Worm (Caenorhabditis elegans) whole organism, dauer: ENCODE data around the gene moc-2.

Source experiments
- unc-62 ChIP-seq: sonication (generic microtip); optimal IDR thresholded peaks from 2 replicates; lab custom pipeline; 2017; ENCODE audit warnings: missing biosample characterization, missing genetic modification reagents, missing genetic modification characterization

The moc-2 gene

DNA sequence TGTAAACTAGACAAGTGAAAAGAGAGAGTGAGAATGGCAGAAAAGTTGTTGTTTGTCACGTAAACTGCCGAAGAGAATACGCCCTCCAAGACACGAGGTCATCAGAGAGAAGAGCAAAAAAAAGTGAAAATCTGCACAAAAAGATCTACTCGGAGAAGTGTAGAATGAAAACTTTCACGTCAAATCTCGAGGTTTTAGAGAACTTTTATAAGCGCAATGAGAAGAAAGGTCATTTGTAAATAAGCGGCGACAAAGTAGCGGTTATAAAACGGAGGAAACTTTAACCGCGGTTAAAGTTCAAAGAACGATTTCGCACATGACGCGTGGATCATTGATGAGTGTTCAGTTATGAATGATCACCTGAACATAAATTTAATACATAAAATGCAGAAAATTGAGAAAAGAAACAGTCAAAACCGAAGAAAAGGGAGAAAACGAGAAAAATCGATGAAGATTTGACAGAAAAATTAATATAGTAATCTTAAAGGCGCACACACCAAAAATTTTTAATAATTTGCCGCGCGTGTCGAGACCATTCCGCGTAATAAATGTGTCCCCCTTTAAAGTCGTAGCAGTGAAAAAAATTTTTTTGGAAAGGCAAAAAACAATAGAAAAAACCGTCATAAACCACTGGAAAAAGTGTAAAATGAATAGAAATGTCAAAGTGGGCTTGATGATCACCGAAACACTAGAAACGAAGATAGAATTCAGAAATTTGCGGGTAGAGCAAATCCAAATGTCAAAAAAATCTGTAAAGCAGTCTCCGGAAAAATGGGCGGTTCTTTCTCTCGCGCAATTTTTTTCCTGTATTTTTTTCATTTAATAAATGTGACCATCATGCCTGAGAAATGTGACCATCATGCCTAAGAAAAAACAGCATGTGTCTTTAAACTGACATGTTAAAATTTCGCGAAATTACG, 13.6 kb upstream of the moc-2 start:
- TF ChIP-seq unc-62 (GFP tag; lab: Kevin White, UChicago), result no peak

DNA sequence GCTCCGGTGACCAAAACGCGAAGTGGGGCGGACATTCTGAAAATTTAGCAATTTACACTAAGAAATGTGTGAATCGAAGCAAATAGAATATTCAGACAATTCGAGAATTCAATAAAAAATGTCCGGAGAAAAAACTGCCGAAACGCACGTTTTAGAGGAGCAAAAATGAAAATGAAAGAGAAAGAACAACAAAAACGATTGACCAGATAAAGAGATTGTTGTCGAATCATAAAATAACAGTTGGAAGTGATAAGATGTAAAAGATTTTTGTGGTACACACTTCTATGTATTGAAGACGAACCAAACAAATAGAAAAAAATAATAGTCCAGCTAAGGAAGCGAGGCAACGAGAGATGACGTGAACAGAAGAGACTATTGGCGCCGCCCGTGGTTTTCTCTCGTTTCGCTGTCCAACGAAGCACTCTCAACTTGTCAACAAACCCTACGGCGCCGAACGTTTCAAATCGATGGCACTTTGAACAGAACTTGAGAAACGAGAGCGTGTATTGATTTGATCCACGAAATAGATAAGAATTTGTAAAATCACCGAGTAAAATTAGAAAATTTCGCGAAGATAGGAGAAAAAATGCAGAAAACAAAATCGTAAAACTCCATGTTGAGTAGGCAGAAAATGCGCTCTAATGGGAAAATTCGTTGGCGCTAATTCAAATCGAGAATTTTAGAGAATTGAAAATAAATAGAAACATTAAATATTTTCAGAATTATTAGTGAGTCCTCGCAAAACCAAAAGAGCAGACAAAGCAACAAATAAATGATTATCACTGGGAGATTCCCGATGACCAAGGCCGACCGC, 12.7 kb upstream of the moc-2 start, which contains the start of gene mdh-1:
Gene mdh-1 (minus strand): TSS at position 36 of the 814 bp plus-strand sequence.
- TF ChIP-seq unc-62 (GFP tag; lab: Kevin White, UChicago), result no peak

DNA sequence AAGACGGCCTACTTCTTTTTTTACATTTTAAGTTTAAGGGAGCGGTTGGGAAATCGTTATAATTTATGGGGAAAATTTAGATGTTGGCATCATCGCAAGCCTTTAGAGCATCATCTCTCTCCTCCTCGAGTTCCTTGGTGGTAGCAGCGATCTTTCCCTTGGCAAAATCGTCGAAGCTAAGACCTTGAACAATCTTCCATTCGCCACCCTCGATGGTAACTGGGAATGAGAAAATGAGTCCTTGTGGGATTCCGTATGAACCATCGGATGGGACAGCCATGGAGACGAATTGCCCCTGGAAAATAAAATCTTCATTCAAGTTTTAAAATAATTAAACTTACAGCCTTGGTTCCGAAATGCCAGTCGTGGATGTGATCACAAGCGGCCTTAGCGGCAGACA, 11.4 kb upstream of the moc-2 start:
- TF ChIP-seq unc-62 (GFP tag; lab: Kevin White, UChicago), result no peak

DNA sequence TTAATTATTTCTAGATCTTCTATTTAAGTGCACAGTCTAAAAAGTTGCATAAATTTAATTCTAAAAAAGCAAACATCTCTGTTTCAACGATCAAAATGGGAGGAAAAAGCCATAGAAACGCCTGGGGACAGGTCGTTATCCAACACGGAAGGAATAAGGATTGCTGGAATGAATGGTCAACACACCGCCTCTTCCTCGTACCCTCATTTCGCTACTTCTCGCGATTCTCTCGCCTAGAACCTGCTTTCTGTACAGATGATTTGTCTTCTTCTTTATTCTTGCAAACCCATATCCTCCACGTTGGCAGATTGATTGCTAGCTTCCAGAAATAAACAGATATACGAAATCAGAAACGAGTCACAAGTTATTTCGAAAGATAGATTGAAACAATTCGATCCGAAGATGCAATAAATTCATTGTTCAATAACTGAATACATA, 10.9 kb upstream of the moc-2 start, which contains the start of gene dpy-11:
Gene dpy-11 (minus strand): TSS at position 354 of the 438 bp plus-strand sequence.
- no peak for TF ChIP-seq unc-62 (GFP tag; lab: Kevin White, UChicago)

DNA sequence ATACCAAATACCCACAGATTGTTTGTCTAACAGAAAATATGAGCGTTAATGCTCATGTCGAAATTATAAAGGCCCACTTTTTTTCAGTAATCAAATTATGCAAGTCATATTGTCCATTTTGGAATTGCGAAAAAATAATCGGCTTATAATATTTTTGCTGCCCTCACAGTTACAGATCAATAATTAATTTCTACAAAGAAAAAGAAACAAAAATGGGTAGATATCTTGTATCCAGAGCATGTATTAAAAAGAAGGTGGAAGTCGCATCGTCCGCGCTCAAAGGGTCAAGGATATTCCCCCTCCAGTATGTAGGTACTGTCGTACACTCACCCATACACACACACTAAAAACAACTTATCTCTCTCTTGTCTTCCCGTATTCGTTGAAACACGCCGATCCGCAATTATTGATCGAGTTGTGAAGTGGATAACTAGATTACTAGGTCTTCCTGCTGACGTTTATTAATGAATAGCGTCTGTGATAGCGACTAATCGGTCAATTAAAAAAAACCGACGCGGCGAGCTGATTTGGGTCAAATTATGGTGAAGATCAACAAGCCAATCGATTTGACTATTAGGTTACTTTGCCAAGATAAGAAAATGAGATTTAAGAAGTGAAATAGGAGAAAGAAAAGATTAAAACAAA, 9.9 kb upstream of the moc-2 start:
- TF ChIP-seq unc-62 (GFP tag; lab: Kevin White, UChicago), result no peak

DNA sequence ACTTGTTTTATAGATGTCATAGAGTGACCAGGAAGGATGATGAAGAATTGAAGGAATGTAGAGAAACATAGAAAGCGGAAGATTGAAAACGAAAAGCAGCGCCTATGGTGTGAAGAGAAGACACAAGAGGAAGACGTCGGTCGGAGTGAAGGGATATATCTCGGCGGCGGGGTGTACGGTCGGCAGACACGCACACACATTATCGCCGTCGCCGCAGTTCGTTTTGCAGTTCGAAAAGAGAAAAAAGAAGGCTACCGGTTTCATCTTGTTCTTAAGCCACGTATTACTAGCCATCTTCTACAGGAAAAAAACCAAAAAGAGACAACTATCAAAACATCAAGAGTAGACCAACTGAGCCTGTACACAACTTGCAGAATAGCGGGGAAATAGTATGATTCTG, 9.4 kb upstream of the moc-2 start:
- no peak for TF ChIP-seq unc-62 (GFP tag; lab: Kevin White, UChicago)

DNA sequence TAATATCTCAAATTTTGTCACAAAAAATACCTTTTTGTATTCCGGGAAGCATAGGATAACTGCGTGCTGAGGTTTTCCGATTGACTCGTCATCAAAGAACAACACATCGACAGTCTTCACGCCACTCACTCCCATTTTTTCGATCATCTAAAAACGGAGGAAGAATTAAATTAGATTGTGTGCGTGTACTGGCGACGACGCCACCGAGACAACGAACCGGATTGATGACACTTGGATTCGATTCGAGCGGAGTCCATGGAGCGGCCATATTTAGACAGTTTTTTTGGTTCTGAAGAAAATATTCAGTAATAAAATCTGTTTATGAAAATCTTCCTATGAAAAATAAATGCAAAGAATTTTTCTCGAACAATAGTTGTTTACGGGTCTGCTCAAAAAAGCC, 7.1 kb upstream of the moc-2 start, which contains the start of gene ubh-1:
Gene ubh-1 (minus strand): TSS at position 289 of the 400 bp plus-strand sequence.
- no peak for TF ChIP-seq unc-62 (GFP tag; lab: Kevin White, UChicago)

DNA sequence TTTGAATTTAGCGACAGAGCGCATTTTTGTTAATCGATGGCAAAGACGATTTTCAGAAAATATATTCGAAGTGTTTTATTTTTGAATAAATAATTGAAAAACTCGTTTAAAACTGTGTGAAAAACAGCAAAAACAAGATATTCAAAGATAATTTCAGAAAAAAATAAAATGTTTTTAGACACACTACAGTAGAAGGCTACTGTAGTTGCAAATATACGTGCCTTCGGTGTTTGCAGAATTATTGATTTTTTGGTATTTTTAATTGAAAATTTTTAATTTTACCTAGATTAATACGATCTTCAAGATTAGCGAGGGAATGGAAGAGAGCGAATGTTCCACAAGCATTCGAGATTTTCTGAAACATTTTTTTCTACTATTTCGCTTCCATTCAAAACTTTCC, 6.6 kb upstream of the moc-2 start:
- TF ChIP-seq unc-62 (GFP tag; lab: Kevin White, UChicago), result no peak

DNA sequence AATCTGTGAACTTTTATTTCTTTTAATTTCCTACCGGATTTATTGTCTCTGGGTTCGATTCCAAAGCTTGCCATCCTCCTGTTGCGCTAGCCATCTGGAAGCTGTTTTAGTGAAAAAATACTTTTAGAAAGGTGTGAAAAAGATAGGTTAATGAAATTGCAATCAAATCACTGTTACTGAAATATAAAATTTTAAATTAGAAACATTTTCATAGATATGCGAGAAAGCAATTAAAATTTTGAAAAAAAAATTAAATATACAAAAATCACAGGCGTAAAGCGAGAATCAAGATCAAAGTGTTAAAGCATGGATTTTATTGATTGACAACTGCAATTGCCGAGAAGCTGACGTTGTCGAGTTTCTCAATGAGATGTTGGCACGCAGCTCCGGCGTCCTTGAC, 5.7 kb upstream of the moc-2 start, which contains the start of gene ubh-2:
Gene ubh-2 (minus strand): TSS at position 101 of the 400 bp plus-strand sequence.
- no peak for TF ChIP-seq unc-62 (GFP tag; lab: Kevin White, UChicago)

DNA sequence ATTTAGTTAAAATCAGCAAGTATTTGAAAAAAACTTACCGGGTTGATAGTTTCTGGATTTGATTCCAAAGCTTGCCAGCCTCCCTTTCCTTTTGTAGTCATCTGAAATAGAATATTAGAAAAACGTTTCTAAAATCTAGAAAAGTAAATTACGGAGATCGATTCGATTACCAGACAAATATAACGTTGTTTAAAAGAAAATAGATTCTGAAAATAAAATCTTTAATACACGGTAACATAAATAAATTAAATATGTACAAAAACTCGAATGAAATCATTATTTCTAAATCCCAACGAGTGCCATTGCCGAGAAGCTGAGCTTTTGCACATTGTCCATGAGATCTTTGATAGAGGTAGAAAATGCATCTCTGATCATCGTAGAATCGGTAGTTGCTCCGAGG, 4.7 kb upstream of the moc-2 start, which contains the start of gene ubh-3:
Gene ubh-3 (minus strand): TSS at position 101 of the 400 bp plus-strand sequence.
- TF ChIP-seq unc-62 (GFP tag; lab: Kevin White, UChicago), result no peak

DNA sequence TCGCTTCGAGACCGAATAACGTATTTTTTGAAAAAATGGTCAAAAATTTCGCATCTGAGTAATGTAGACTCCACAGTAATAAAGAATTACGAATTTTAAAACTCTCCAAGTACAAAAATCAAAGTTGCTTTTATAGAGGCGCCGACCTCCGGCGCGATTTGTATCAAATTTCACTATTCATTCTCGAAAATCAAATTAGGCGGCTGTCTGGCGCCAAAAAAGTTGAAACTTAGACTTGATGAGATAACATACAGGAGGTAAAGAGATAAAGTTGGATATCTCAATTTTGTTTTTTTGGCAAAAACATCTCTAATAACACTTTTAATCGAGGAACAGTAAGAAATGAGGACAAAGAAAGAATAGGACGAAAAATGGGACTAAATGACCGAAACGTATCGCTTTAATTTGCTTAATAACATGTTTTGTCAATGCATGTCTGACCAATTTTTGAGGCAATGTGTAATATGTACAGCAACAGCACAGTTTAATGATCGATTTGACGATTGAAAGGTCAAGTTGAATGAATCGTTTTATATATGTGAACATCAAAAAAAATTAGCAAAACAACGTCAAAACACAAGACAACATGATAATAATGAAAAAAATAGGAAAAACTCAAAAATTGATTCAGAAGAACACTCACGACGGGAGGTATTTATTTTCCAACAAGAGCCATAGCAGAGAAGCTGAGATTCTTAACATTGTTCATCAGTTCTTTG, 2.4 kb upstream of the moc-2 start:
- TF ChIP-seq unc-62 (GFP tag; lab: Kevin White, UChicago), result no peak

DNA sequence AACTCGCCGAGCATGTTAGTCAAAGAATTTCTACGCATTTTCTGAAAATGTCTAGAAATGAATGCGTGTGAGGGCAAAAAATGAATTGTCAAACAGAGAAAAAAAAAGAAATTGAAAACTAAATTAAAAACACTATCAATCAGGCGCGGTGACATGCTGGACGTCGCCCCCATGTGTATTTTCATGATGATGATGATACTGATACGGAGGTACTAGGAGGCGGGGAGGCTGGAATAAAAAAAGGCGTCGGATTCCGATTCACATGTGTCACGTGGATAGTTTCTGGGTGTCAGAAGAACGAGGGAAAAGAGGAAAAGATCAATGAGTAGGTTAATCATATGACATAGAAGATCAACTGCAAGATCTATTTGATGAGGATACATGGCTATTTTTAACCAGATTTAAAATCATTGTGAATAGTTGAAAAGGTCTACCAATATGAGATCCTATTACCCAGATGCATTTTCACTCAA, 1.4 kb upstream of the moc-2 start, which contains the start of gene W01A11.7:
Gene W01A11.7 (minus strand): TSS at position 51 of the 473 bp plus-strand sequence.
- TF ChIP-seq unc-62 (GFP tag; lab: Kevin White, UChicago), result no peak

DNA sequence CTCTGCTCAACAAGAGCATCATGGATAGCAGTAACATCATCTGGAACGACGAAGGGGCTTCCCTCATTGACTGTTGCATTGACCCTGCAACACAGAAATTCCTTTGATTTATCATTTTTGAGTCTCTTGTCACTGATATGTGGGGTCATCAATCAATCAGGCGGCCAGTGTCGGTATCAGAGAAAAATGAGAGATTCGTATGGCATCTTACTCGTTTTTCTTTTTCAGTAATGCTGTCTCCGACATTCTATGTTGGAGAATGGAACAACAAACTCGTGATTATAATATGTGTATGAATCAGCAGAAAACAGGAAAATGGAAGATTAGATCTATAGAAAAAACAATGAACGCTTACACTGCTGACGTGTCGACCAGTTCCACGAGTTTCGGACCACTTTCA, 823 bp downstream of the moc-2 start:
- TF ChIP-seq unc-62 (GFP tag; lab: Kevin White, UChicago), result no peak

DNA sequence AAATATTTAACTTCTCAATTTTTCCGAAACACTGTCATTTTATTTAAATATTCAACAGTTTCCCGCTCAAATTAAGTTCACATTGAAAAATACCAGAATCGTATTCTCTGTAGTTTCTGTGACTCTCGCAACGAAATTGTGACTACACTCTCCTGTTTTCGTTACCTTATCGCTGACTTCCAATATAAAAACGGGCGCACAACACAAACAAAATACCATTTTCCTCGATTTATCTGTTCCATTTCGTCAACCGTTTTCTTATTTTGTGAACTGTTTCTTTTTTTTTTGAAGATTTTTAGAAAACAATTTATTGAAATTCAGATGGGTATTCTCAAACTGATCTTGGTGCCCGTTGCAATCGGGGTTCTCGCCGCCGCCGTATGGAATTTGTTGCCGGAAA, 5.1 kb downstream of the moc-2 start, which contains the start of gene W01A11.1:
Gene W01A11.1 (plus strand): TSS at position 322 of the 400 bp plus-strand sequence.
- no peak for TF ChIP-seq unc-62 (GFP tag; lab: Kevin White, UChicago)
